Fruit fly (Drosophila melanogaster) whole organism, embryonic: ENCODE measurements around the gene Snx3.

Experiments used
- Abd-B ChIP-seq: fragments of 200-800 bp; sonication (Bioruptor generic); optimal IDR thresholded peaks from 2 replicates; lab custom pipeline; 2018; ENCODE audit warnings: missing biosample characterization, mild to moderate bottlenecking, missing genetic modification characterization, moderate library complexity
- Bgb ChIP-seq: fragments of 200-800 bp; sonication (Bioruptor generic); IDR thresholded peaks from 2 replicates; pipeline ENCODE4 v1.3.6; 2022; ENCODE audit warnings: missing biosample characterization, missing genetic modification characterization; ENCODE audit not compliant: partially characterized antibody
- CG12391 ChIP-seq: fragments of 200-800 bp; sonication (Bioruptor generic); optimal IDR thresholded peaks from 3 replicates; lab custom pipeline; 2018; ENCODE audit warnings: missing biosample characterization, mild to moderate bottlenecking, missing genetic modification characterization, moderate library complexity
- CG12769 ChIP-seq: fragments of 200-800 bp; sonication (Bioruptor generic); optimal IDR thresholded peaks from 2 replicates; lab custom pipeline; 2019; ENCODE audit warnings: missing biosample characterization, mild to moderate bottlenecking, missing genetic modification characterization, moderate library complexity
- CG13287 ChIP-seq: fragments of 200-800 bp; sonication (Bioruptor generic); IDR thresholded peaks from 2 replicates; pipeline ENCODE4 v1.3.6; 2022; ENCODE audit warnings: missing biosample characterization, missing genetic modification characterization; ENCODE audit not compliant: partially characterized antibody
- CG14710 ChIP-seq: fragments of 200-800 bp; sonication (Bioruptor generic); optimal IDR thresholded peaks from 3 replicates; lab custom pipeline; 2019; ENCODE audit warnings: missing biosample characterization, mild to moderate bottlenecking, missing genetic modification characterization, moderate library complexity
- CG14860 ChIP-seq: fragments of 200-800 bp; sonication (Bioruptor generic); IDR thresholded peaks from 3 replicates; pipeline ENCODE4 v1.3.6; 2022; ENCODE audit warnings: missing biosample characterization, missing genetic modification characterization; ENCODE audit not compliant: partially characterized antibody
- CG15479 ChIP-seq: fragments of 200-800 bp; sonication (Bioruptor generic); optimal IDR thresholded peaks from 3 replicates; lab custom pipeline; 2019; ENCODE audit warnings: missing biosample characterization, mild to moderate bottlenecking, missing genetic modification characterization, moderate library complexity
- CG16813 ChIP-seq: fragments of 200-800 bp; sonication (Bioruptor generic); IDR thresholded peaks from 3 replicates; pipeline ENCODE4 v1.3.6; 2022; ENCODE audit warnings: missing biosample characterization, missing genetic modification characterization; ENCODE audit not compliant: partially characterized antibody
- CG16815 ChIP-seq: fragments of 200-800 bp; sonication (Bioruptor generic); optimal IDR thresholded peaks from 3 replicates; lab custom pipeline; 2017; ENCODE audit warnings: missing biosample characterization, mild to moderate bottlenecking, missing genetic modification characterization
- CG2199 ChIP-seq: fragments of 200-800 bp; sonication (Bioruptor generic); IDR thresholded peaks from 3 replicates; pipeline ENCODE4 v1.3.6; 2022; ENCODE audit warnings: missing biosample characterization, missing genetic modification characterization
- CG31365 ChIP-seq: fragments of 200-800 bp; sonication (Bioruptor generic); optimal IDR thresholded peaks from 2 replicates; lab custom pipeline; 2018; ENCODE audit warnings: missing biosample characterization, mild to moderate bottlenecking, missing genetic modification characterization
- CG3847 ChIP-seq: fragments of 200-800 bp; sonication (Bioruptor generic); IDR thresholded peaks from 2 replicates; pipeline ENCODE4 v1.3.6; 2022; ENCODE audit warnings: missing biosample characterization, missing genetic modification characterization
- CG42726 ChIP-seq: fragments of 200-800 bp; sonication (Bioruptor generic); IDR thresholded peaks from 2 replicates; pipeline ENCODE4 v1.3.6; 2022; ENCODE audit warnings: missing biosample characterization, missing genetic modification characterization; ENCODE audit not compliant: partially characterized antibody
- CG6813 ChIP-seq: fragments of 200-800 bp; sonication (Bioruptor generic); optimal IDR thresholded peaks from 2 replicates; lab custom pipeline; 2017; ENCODE audit warnings: missing biosample characterization, missing genetic modification characterization, mild to moderate bottlenecking, moderate library complexity, missing genetic modification reagents
- CG7786 ChIP-seq: fragments of 200-800 bp; sonication (Bioruptor generic); optimal IDR thresholded peaks from 2 replicates; lab custom pipeline; 2016; ENCODE audit warnings: missing biosample characterization, missing genetic modification characterization
- CG8089 ChIP-seq: fragments of 200-800 bp; sonication (Bioruptor generic); optimal IDR thresholded peaks from 3 replicates; lab custom pipeline; 2016; ENCODE audit warnings: missing biosample characterization, missing genetic modification characterization
- CG8290 ChIP-seq, 3 experiments: fragments of 200-800 bp; sonication (Bioruptor generic); optimal IDR thresholded peaks; 2 replicates each; lab custom pipeline; 2016 to 2019; ENCODE audit warnings: missing biosample characterization in 3 of 3, missing genetic modification characterization in 3 of 3, mild to moderate bottlenecking in 2 of 3, moderate library complexity in 1 of 3
- CG9817 ChIP-seq: fragments of 200-800 bp; sonication (Bioruptor generic); optimal IDR thresholded peaks from 2 replicates; lab custom pipeline; 2018; ENCODE audit warnings: missing biosample characterization, mild to moderate bottlenecking, missing genetic modification characterization, moderate library complexity
- CG9876 ChIP-seq: fragments of 200-800 bp; sonication (Bioruptor generic); optimal IDR thresholded peaks from 2 replicates; lab custom pipeline; 2016; ENCODE audit warnings: missing biosample characterization, missing genetic modification characterization
- CTCF ChIP-seq: fragments of 200-800 bp; sonication (Bioruptor generic); optimal IDR thresholded peaks from 2 replicates; lab custom pipeline; 2017; ENCODE audit warnings: missing biosample characterization, mild to moderate bottlenecking, missing genetic modification characterization, moderate library complexity
- Dfd ChIP-seq, 2 experiments: fragments of >200 bp; optimal IDR thresholded peaks; 2 replicates each; lab custom pipeline; 2017; ENCODE audit warnings: missing biosample characterization in 2 of 2, missing genetic modification characterization in 2 of 2
- Eip74EF ChIP-seq, 2 experiments: fragments of 200-800 bp in 1 of 2; fragments of >200 bp in 1 of 2; sonication (Bioruptor generic) in 1 of 2; optimal IDR thresholded peaks; 2 replicates each; lab custom pipeline; 2017 to 2019; ENCODE audit warnings: missing biosample characterization in 2 of 2, missing genetic modification characterization in 2 of 2, mild to moderate bottlenecking in 1 of 2, moderate library complexity in 1 of 2
- Hr51 ChIP-seq, 2 experiments: fragments of 200-800 bp; sonication (Bioruptor generic); optimal IDR thresholded peaks; 2 replicates in 1 of 2; 3 replicates in 1 of 2; lab custom pipeline; 2016 to 2018; ENCODE audit warnings: missing biosample characterization in 2 of 2, missing genetic modification characterization in 2 of 2, mild to moderate bottlenecking in 1 of 2, moderate library complexity in 1 of 2
- Med ChIP-seq: fragments of 200-800 bp; sonication (Bioruptor generic); peaks from one replicate; lab custom pipeline; 2016; ENCODE audit warnings: missing biosample characterization, missing genetic modification characterization, mild to moderate bottlenecking, inconsistent platforms, moderate library complexity
- Nf-YA ChIP-seq: fragments of 200-800 bp; sonication (Bioruptor generic); IDR thresholded peaks from 2 replicates; pipeline ENCODE4 v1.3.6; 2022; ENCODE audit warnings: missing biosample characterization, missing genetic modification characterization
- Opbp ChIP-seq: fragments of 200-800 bp; sonication (Bioruptor generic); IDR thresholded peaks from 3 replicates; pipeline ENCODE4 v1.3.6; 2022; ENCODE audit warnings: missing biosample characterization, missing genetic modification characterization; ENCODE audit not compliant: partially characterized antibody
- amos ChIP-seq: fragments of 200-800 bp; sonication (Bioruptor generic); IDR thresholded peaks from 2 replicates; pipeline ENCODE4 v1.3.6; 2022; ENCODE audit warnings: missing biosample characterization, missing genetic modification characterization; ENCODE audit not compliant: partially characterized antibody
- aop ChIP-seq: fragments of 200-800 bp; sonication (Bioruptor generic); IDR thresholded peaks from 2 replicates; pipeline ENCODE4 v1.3.6; 2022; ENCODE audit warnings: missing biosample characterization, missing genetic modification characterization
- chinmo ChIP-seq: fragments of 200-800 bp; sonication (Bioruptor generic); IDR thresholded peaks from 4 replicates; pipeline ENCODE4 v1.3.6; 2022; ENCODE audit warnings: missing biosample characterization, missing genetic modification characterization; ENCODE audit not compliant: partially characterized antibody
- eve ChIP-seq, 2 experiments: fragments of >200 bp; optimal IDR thresholded peaks; 2 replicates each; lab custom pipeline; 2017; ENCODE audit warnings: missing biosample characterization in 2 of 2, missing genetic modification characterization in 2 of 2
- jing ChIP-seq: fragments of 200-800 bp; sonication (Bioruptor generic); optimal IDR thresholded peaks from 2 replicates; lab custom pipeline; 2018; ENCODE audit warnings: missing biosample characterization, mild to moderate bottlenecking, missing genetic modification characterization
- knrl ChIP-seq: fragments of 200-800 bp; sonication (Bioruptor generic); IDR thresholded peaks from 3 replicates; pipeline ENCODE4 v1.3.6; 2022; ENCODE audit warnings: missing biosample characterization, missing genetic modification characterization; ENCODE audit not compliant: partially characterized antibody
- mam ChIP-seq: fragments of 200-800 bp; sonication (Bioruptor generic); optimal IDR thresholded peaks from 3 replicates; lab custom pipeline; 2016; ENCODE audit warnings: missing biosample characterization, missing genetic modification characterization
- pan ChIP-seq, 4 experiments: fragments of >200 bp in 3 of 4; fragments of 200-800 bp in 1 of 4; sonication (Bioruptor generic) in 1 of 4; optimal IDR thresholded peaks in 3 of 4; IDR thresholded peaks in 1 of 4; 2 replicates each; pipeline versions ENCODE4 v1.3.6 to Lab custom; 2017 to 2022; ENCODE audit warnings: missing biosample characterization in 2 of 4, missing genetic modification characterization in 2 of 4, mixed read lengths in 1 of 4
- pfk ChIP-seq: fragments of 200-800 bp; sonication (Bioruptor generic); optimal IDR thresholded peaks from 2 replicates; lab custom pipeline; 2018; ENCODE audit warnings: missing biosample characterization, mild to moderate bottlenecking, missing genetic modification characterization, moderate library complexity
- phol ChIP-seq: fragments of 200-800 bp; sonication (Bioruptor generic); optimal IDR thresholded peaks from 3 replicates; lab custom pipeline; 2018; ENCODE audit warnings: missing biosample characterization, mild to moderate bottlenecking, missing genetic modification characterization, moderate library complexity
- pita ChIP-seq: fragments of 200-800 bp; sonication (Bioruptor generic); optimal IDR thresholded peaks from 2 replicates; lab custom pipeline; 2017; ENCODE audit warnings: missing biosample characterization, mild to moderate bottlenecking, missing genetic modification characterization
- sc ChIP-seq, 3 experiments: fragments of >200 bp in 2 of 3; fragments of 200-800 bp in 1 of 3; sonication (Bioruptor generic) in 1 of 3; optimal IDR thresholded peaks; 2 replicates in 2 of 3; 3 replicates in 1 of 3; lab custom pipeline; 2017; ENCODE audit warnings: mild to moderate bottlenecking in 1 of 3, missing biosample characterization in 1 of 3, missing genetic modification characterization in 1 of 3, missing genetic modification reagents in 1 of 3
- sens ChIP-seq: fragments of 200-800 bp; sonication (Bioruptor generic); peaks from one replicate; lab custom pipeline; 2016; ENCODE audit warnings: missing biosample characterization, missing genetic modification characterization
- stwl ChIP-seq: fragments of 200-800 bp; sonication (Bioruptor generic); optimal IDR thresholded peaks from 3 replicates; lab custom pipeline; 2018; ENCODE audit warnings: missing biosample characterization, mild to moderate bottlenecking, missing genetic modification characterization, moderate library complexity
- tll ChIP-seq, 2 experiments: fragments of 200-800 bp in 1 of 2; fragments of >200 bp in 1 of 2; sonication (Bioruptor generic) in 1 of 2; optimal IDR thresholded peaks; 2 replicates each; lab custom pipeline; 2017 to 2019; ENCODE audit warnings: missing biosample characterization in 2 of 2, missing genetic modification characterization in 2 of 2, mild to moderate bottlenecking in 1 of 2, moderate library complexity in 1 of 2
- trem ChIP-seq: fragments of 200-800 bp; optimal IDR thresholded peaks from 3 replicates; lab custom pipeline; 2019; ENCODE audit warnings: missing biosample characterization, mild to moderate bottlenecking, missing genetic modification characterization, moderate library complexity
- wek ChIP-seq: fragments of 200-800 bp; sonication (Bioruptor generic); optimal IDR thresholded peaks from 3 replicates; lab custom pipeline; 2018; ENCODE audit warnings: missing biosample characterization, mild to moderate bottlenecking, missing genetic modification characterization, moderate library complexity
- yki ChIP-seq: fragments of >200 bp; optimal IDR thresholded peaks from 3 replicates; lab custom pipeline; 2018
- zen ChIP-seq: fragments of 200-800 bp; sonication (Bioruptor generic); optimal IDR thresholded peaks from 3 replicates; lab custom pipeline; 2018; ENCODE audit warnings: missing biosample characterization, mild to moderate bottlenecking, missing genetic modification characterization, moderate library complexity

Gene Snx3

DNA sequence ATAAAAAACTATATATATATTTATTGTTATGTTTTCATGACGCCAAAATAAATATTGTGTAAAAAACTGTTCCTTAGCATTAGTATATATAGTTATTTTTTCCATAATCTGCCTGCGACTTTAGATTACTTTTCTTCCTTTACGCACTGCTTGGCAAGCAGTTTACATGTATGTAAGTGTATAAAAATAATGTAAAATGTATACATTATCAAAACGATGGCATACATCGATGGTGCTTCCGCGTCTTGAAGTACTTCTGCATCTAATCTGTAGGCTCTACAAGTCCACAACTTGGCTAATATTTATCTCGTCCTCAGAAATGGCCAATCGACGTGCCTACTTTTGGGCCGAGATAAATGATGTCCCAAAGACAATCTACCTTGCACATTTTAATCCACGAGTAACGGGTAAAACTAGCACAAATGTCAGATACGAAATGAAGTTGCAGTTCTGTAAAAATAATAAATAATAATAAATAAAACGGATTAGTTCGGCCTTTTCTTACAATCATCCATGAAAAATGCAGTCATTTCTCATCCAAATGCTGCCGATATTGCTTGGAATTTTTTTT is 10.2 kb downstream of the Snx3 start, which contains the start of gene CG11608:
Gene CG11608, plus strand, starts transcription at position 521 of the 571 bp plus-strand sequence.
- TF ChIP-seq chinmo (no peak), CG16815 (GFP tag; lab: Kevin White, UChicago) (no peak), Nf-YA (GFP tag; lab: Robert Waterston, UW) (no peak), pfk (no peak), yki (lab: Kevin White, UChicago) (no peak), Hr51 (GFP tag; optimal IDR thresholded peaks at IDR 0.05; lab: Kevin White, UChicago) (no peak), stwl (tag; lab: Kevin White, UChicago) (peak; percentile 41), Dfd (GFP tag; optimal IDR thresholded peaks at IDR 0.05; lab: Kevin White, UChicago) (peak in 1 of 2 experiments; percentile 27), knrl (GFP tag; lab: Robert Waterston, UW) (peak; percentile 69), CG9817 (tag; lab: Kevin White, UChicago) (no peak), wek (GFP tag; lab: Kevin White, UChicago) (no peak), CG3847 (no peak), CG16813 (GFP tag; lab: Robert Waterston, UW) (peak; percentile 34; the same call in 1 of the 3 replicates), sc (optimal IDR thresholded peaks at IDR 0.05; lab: Kevin White, UChicago) (no peak), sc (GFP tag; optimal IDR thresholded peaks at IDR 0.05; lab: Kevin White, UChicago) (no peak), CG42726 (GFP tag; lab: Robert Waterston, UW) (0 out of 2 replicates have a peak, but pooled peaks have one; percentile 34), zen (tag; lab: Kevin White, UChicago) (peak; percentile 43), CG13287 (0 out of 2 replicates have a peak, but pooled peaks have one; percentile 12), mam (GFP tag; lab: Kevin White, UChicago) (no peak), pan (optimal IDR thresholded peaks at IDR 0.05; lab: Kevin White, UChicago) (no peak), pan (GFP tag; optimal IDR thresholded peaks at IDR 0.05 in 1 of 2, IDR thresholded peaks at IDR 0.05 in 1 of 2) (no peak), CG14710 (tag; lab: Kevin White, UChicago) (peak; percentile 15), trem (tag; lab: Kevin White, UChicago) (peak; percentile 2), jing (GFP tag; lab: Kevin White, UChicago) (no peak), CG7786 (GFP tag; lab: Kevin White, UChicago) (no peak), CG8089 (GFP tag; lab: Kevin White, UChicago) (no peak), CG31365 (peak; percentile 90), CG12391 (tag; lab: Kevin White, UChicago) (no peak), CTCF (peak; percentile 79), CG9876 (GFP tag; lab: Kevin White, UChicago) (no peak), Opbp (GFP tag; lab: Robert Waterston, UW) (peak; percentile 15; the same call in 1 of the 3 replicates), Abd-B (peak; percentile 46), Bgb (GFP tag; lab: Robert Waterston, UW) (peak; percentile 67), phol (tag; lab: Kevin White, UChicago) (peak; percentile 2), CG2199 (GFP tag; lab: Robert Waterston, UW) (peak; percentile 92), CG15479 (GFP tag; lab: Kevin White, UChicago) (no peak), aop (GFP tag; lab: Robert Waterston, UW) (0 out of 2 replicates have a peak, but pooled peaks have one; percentile 31), Eip74EF (GFP tag; optimal IDR thresholded peaks at IDR 0.05; lab: Kevin White, UChicago) (peak in 1 of 2 experiments; percentile 42), CG12769 (no peak), tll (GFP tag; optimal IDR thresholded peaks at IDR 0.05; lab: Kevin White, UChicago) (no peak), eve (GFP tag; optimal IDR thresholded peaks at IDR 0.05; lab: Kevin White, UChicago) (no peak), sens (peak; percentile 45), CG6813 (no peak), amos (GFP tag; lab: Robert Waterston, UW) (peak; percentile 61; the same call in 1 of the 2 replicates), pita (GFP tag; lab: Kevin White, UChicago) (peak; percentile 34), CG8290 (GFP tag; optimal IDR thresholded peaks at IDR 0.05; lab: Kevin White, UChicago) (peak; percentile 91), CG8290 (tag; optimal IDR thresholded peaks at IDR 0.05; lab: Kevin White, UChicago) (no peak), Med (peak; percentile 19), CG14860 (GFP tag; lab: Robert Waterston, UW) (0 out of 3 replicates have a peak, but pooled peaks have one; percentile 33)
